Fruit fly (Drosophila melanogaster): ENCODE measurements around the gene Ent2.

The Ent2 gene

dm6 chr2L:6612477-6613004 is 50.4 kb downstream of the Ent2 start (continued):
- TF ChIP-seq HHEX (GFP tag; optimal IDR thresholded peaks at IDR 0.05) (peak; percentile 100), CG10274 (GFP tag; optimal IDR thresholded peaks at IDR 0.05) (peak; percentile 98), Lim3 (GFP tag; IDR thresholded peaks at IDR 0.05) (peak; percentile 100), so (GFP tag; IDR thresholded peaks at IDR 0.05) (peak; percentile 100), CG12299 (tag; optimal IDR thresholded peaks at IDR 0.05) (peak; percentile 100), Trl (optimal IDR thresholded peaks at IDR 0.05) (peak in 1 of 2 experiments; percentile 53), Trl (GFP tag; optimal IDR thresholded peaks at IDR 0.05) (peak; percentile 100), ems (GFP tag; optimal IDR thresholded peaks at IDR 0.05) (peak; percentile 100), Adf1 (GFP tag; IDR thresholded peaks at IDR 0.05) (peak; percentile 99), YL-1 (GFP tag; optimal IDR thresholded peaks at IDR 0.05) (peak; percentile 100), MBD-R2 (GFP tag; IDR thresholded peaks at IDR 0.05) (peak; percentile 100), CG42726 (GFP tag; IDR thresholded peaks at IDR 0.05; ENCODE audit: partially characterized antibody) (peak; percentile 62), CG12391 (tag; optimal IDR thresholded peaks at IDR 0.05) (peak; percentile 100), CG3847 (GFP tag; IDR thresholded peaks at IDR 0.05) (peak; percentile 100), tio (GFP tag; optimal IDR thresholded peaks at IDR 0.05) (peak; percentile 100), NfI (GFP tag; optimal IDR thresholded peaks at IDR 0.05) (peak; percentile 100), sug (tag; optimal IDR thresholded peaks at IDR 0.05) (peak; percentile 100), CG11723 (GFP tag; optimal IDR thresholded peaks at IDR 0.05) (peak; percentile 100), maf-S (GFP tag; optimal IDR thresholded peaks at IDR 0.05) (peak; percentile 100), CG9817 (tag; optimal IDR thresholded peaks at IDR 0.05) (peak; percentile 100), HLH54F (GFP tag; optimal IDR thresholded peaks at IDR 0.05) (peak; percentile 100), Deaf1 (tag; optimal IDR thresholded peaks at IDR 0.05) (peak; percentile 96), run (tag; optimal IDR thresholded peaks at IDR 0.05) (peak; percentile 100), CG6689 (GFP tag; IDR thresholded peaks at IDR 0.05) (peak; percentile 100), repo (GFP tag; optimal IDR thresholded peaks at IDR 0.05) (peak; percentile 100), CG6813 (GFP tag; optimal IDR thresholded peaks at IDR 0.05) (peak; percentile 100), CG11398 (GFP tag; optimal IDR thresholded peaks at IDR 0.05) (peak; percentile 100), Dip3 (GFP tag; optimal IDR thresholded peaks at IDR 0.05) (peak; percentile 100), sens-2 (GFP tag; IDR thresholded peaks at IDR 0.05) (peak; percentile 100), chif (GFP tag; optimal IDR thresholded peaks at IDR 0.05) (peak; percentile 100), hkb (optimal IDR thresholded peaks at IDR 0.05) (no peak), hkb (GFP tag; IDR thresholded peaks at IDR 0.05) (peak; percentile 100), CG1233 (GFP tag; optimal IDR thresholded peaks at IDR 0.05) (peak; percentile 100), dmrt99B (tag; optimal IDR thresholded peaks at IDR 0.05) (peak; percentile 100), stwl (tag; optimal IDR thresholded peaks at IDR 0.05) (peak; percentile 96), kay (GFP tag; optimal IDR thresholded peaks at IDR 0.05) (peak; percentile 100), Atf-2 (GFP tag; optimal IDR thresholded peaks at IDR 0.05) (peak; percentile 100), Hr78 (GFP tag; optimal IDR thresholded peaks at IDR 0.05) (peak in 1 of 2 experiments; percentile 99), CG15479 (GFP tag; optimal IDR thresholded peaks at IDR 0.05) (peak; percentile 81), tna (GFP tag; IDR thresholded peaks at IDR 0.05; ENCODE audit: partially characterized antibody) (peak; percentile 42; the same call in 1 of the 2 replicates), nau (GFP tag; optimal IDR thresholded peaks at IDR 0.05) (peak; percentile 100), Kr (GFP tag; optimal IDR thresholded peaks at IDR 0.05) (peak; percentile 96), Dfd (GFP tag; optimal IDR thresholded peaks at IDR 0.05) (peak in 1 of 2 experiments; percentile 96), CkIIα-i1 (GFP tag; IDR thresholded peaks at IDR 0.05) (peak; percentile 99), CG18619 (GFP tag; optimal IDR thresholded peaks at IDR 0.05) (peak; percentile 100), CG11247 (GFP tag; IDR thresholded peaks at IDR 0.05) (peak; percentile 100), row (GFP tag; IDR thresholded peaks at IDR 0.05) (peak; percentile 100), cas (GFP tag; IDR thresholded peaks at IDR 0.05) (peak; percentile 100), CG30431 (GFP tag; optimal IDR thresholded peaks at IDR 0.05) (peak; percentile 100), otp (GFP tag; IDR thresholded peaks at IDR 0.05) (peak; percentile 100), CG14050 (GFP tag; IDR thresholded peaks at IDR 0.05) (peak; percentile 100)

Measured in whole organism, embryonic.